Worm (Caenorhabditis elegans): Measurements from ENCODE around the gene Y46G5A.38.

Gene Y46G5A.38

ce11 chrII:12808746-12809145 is 18.1 kb upstream of the Y46G5A.38 start:
- TF ChIP-seq hmbx-1 (tag; optimal IDR thresholded peaks at IDR 0.05) (no peak), tra-4 (tag; optimal IDR thresholded peaks at IDR 0.05) (no peak), ets-7 (tag; optimal IDR thresholded peaks at IDR 0.05) (no peak), hnd-1 (tag; optimal IDR thresholded peaks at IDR 0.05) (no peak), tbx-11 (GFP tag; IDR thresholded peaks at IDR 0.05) (no peak), ceh-13 (GFP tag; optimal IDR thresholded peaks at IDR 0.05) (no peak), aly-1 (tag; optimal IDR thresholded peaks at IDR 0.05) (no peak), hmg-4 (GFP tag; optimal IDR thresholded peaks at IDR 0.05) (no peak), tbx-37 (GFP tag; conservative IDR thresholded peaks at IDR 0.05) (no peak), scrt-1 (GFP tag; IDR thresholded peaks at IDR 0.05) (no peak), ceh-36 (tag; optimal IDR thresholded peaks at IDR 0.05) (no peak), pes-1 (GFP tag; IDR thresholded peaks at IDR 0.05) (no peak), sea-1 (GFP tag; conservative IDR thresholded peaks at IDR 0.05) (no peak), F13C5.2 (tag; optimal IDR thresholded peaks at IDR 0.05) (no peak), flt-1 (GFP tag; IDR thresholded peaks at IDR 0.05) (no peak), ama-1 (optimal IDR thresholded peaks at IDR 0.05) (no peak)

ce11 chrII:12809725-12810124 is 17.1 kb upstream of the Y46G5A.38 start:
- no peak for TF ChIP-seq F13C5.2 (tag; optimal IDR thresholded peaks at IDR 0.05)
- no peak for TF ChIP-seq aly-1 (tag; optimal IDR thresholded peaks at IDR 0.05)
- TF ChIP-seq ama-1 (optimal IDR thresholded peaks at IDR 0.05) = no peak
- TF ChIP-seq tbx-37 (GFP tag; conservative IDR thresholded peaks at IDR 0.05) = no peak
- TF ChIP-seq ceh-13 (GFP tag; optimal IDR thresholded peaks at IDR 0.05) = no peak
- no peak for TF ChIP-seq B0310.2 (tag; optimal IDR thresholded peaks at IDR 0.05)
- TF ChIP-seq scrt-1 (GFP tag; IDR thresholded peaks at IDR 0.05) = no peak
- no peak for TF ChIP-seq ceh-36 (tag; optimal IDR thresholded peaks at IDR 0.05)
- no peak for TF ChIP-seq sea-1 (GFP tag; conservative IDR thresholded peaks at IDR 0.05)
- TF ChIP-seq ets-7 (tag; optimal IDR thresholded peaks at IDR 0.05) = no peak
- no peak for TF ChIP-seq tbx-11 (GFP tag; IDR thresholded peaks at IDR 0.05)
- TF ChIP-seq pes-1 (GFP tag; IDR thresholded peaks at IDR 0.05) = no peak
- no peak for TF ChIP-seq tra-4 (tag; optimal IDR thresholded peaks at IDR 0.05)
- no peak for TF ChIP-seq hmbx-1 (tag; optimal IDR thresholded peaks at IDR 0.05)
- TF ChIP-seq hnd-1 (tag; optimal IDR thresholded peaks at IDR 0.05) = no peak

ce11 chrII:12810709-12811108 is 16.1 kb upstream of the Y46G5A.38 start, which contains the start of gene Y46G5A.20:
TSS of gene Y46G5A.20 (plus strand) at chrII:12811009.
- TF ChIP-seq tra-4 (tag; optimal IDR thresholded peaks at IDR 0.05) (no peak), F13C5.2 (tag; optimal IDR thresholded peaks at IDR 0.05) (no peak), hnd-1 (tag; optimal IDR thresholded peaks at IDR 0.05) (no peak), aly-1 (tag; optimal IDR thresholded peaks at IDR 0.05) (no peak), ets-7 (tag; optimal IDR thresholded peaks at IDR 0.05) (no peak), hmg-4 (GFP tag; optimal IDR thresholded peaks at IDR 0.05) (no peak)

ce11 chrII:12813253-12813652 is 13.6 kb upstream of the Y46G5A.38 start:
- TF ChIP-seq aly-1 (tag; optimal IDR thresholded peaks at IDR 0.05) (no peak), tbx-37 (GFP tag; conservative IDR thresholded peaks at IDR 0.05) (no peak), tbx-11 (GFP tag; IDR thresholded peaks at IDR 0.05) (no peak), ets-7 (tag; optimal IDR thresholded peaks at IDR 0.05) (no peak), sea-1 (GFP tag; conservative IDR thresholded peaks at IDR 0.05) (no peak), tra-4 (tag; optimal IDR thresholded peaks at IDR 0.05) (no peak), ceh-36 (tag; optimal IDR thresholded peaks at IDR 0.05) (no peak), F13C5.2 (tag; optimal IDR thresholded peaks at IDR 0.05) (no peak)

- no peak for TF ChIP-seq hnd-1 (tag; optimal IDR thresholded peaks at IDR 0.05)
- TF ChIP-seq F13C5.2 (tag; optimal IDR thresholded peaks at IDR 0.05) = no peak
- TF ChIP-seq hmg-4 (GFP tag; optimal IDR thresholded peaks at IDR 0.05) = no peak
- no peak for TF ChIP-seq flt-1 (GFP tag; IDR thresholded peaks at IDR 0.05)
- no peak for TF ChIP-seq scrt-1 (GFP tag; IDR thresholded peaks at IDR 0.05)
- no peak for TF ChIP-seq ama-1 (optimal IDR thresholded peaks at IDR 0.05)
- no peak for TF ChIP-seq aly-1 (tag; optimal IDR thresholded peaks at IDR 0.05)
- TF ChIP-seq sea-1 (GFP tag; conservative IDR thresholded peaks at IDR 0.05) = no peak
- no peak for TF ChIP-seq pes-1 (GFP tag; IDR thresholded peaks at IDR 0.05)
- no peak for TF ChIP-seq tbx-11 (GFP tag; IDR thresholded peaks at IDR 0.05)
- no peak for TF ChIP-seq ceh-36 (tag; optimal IDR thresholded peaks at IDR 0.05)
- TF ChIP-seq hmbx-1 (tag; optimal IDR thresholded peaks at IDR 0.05) = no peak
These were observed 10.3 kb upstream of the Y46G5A.38 start, which contains the start of gene acl-7 for ce11 chrII:12816412-12817146. TSS of gene acl-7 (minus strand) at chrII:12816462.

- TF ChIP-seq hnd-1 (tag; optimal IDR thresholded peaks at IDR 0.05) (no peak), flt-1 (GFP tag; IDR thresholded peaks at IDR 0.05) (no peak), aly-1 (tag; optimal IDR thresholded peaks at IDR 0.05) (no peak), scrt-1 (GFP tag; IDR thresholded peaks at IDR 0.05) (no peak), pes-1 (GFP tag; IDR thresholded peaks at IDR 0.05) (no peak), hmbx-1 (tag; optimal IDR thresholded peaks at IDR 0.05) (no peak), B0310.2 (tag; optimal IDR thresholded peaks at IDR 0.05) (no peak), tbx-37 (GFP tag; conservative IDR thresholded peaks at IDR 0.05) (no peak), sea-1 (GFP tag; conservative IDR thresholded peaks at IDR 0.05) (no peak), ceh-36 (tag; optimal IDR thresholded peaks at IDR 0.05) (no peak), ama-1 (optimal IDR thresholded peaks at IDR 0.05) (no peak)
These were observed 8.4 kb upstream of the Y46G5A.38 start, which contains the start of gene Y46G5A.22 for ce11 chrII:12818488-12818887. TSS of gene Y46G5A.22 (minus strand) at chrII:12818588.

- no peak for TF ChIP-seq F13C5.2 (tag; optimal IDR thresholded peaks at IDR 0.05)
These were observed 6.9 kb upstream of the Y46G5A.38 start for ce11 chrII:12819979-12820378.

- TF ChIP-seq B0310.2 (tag; optimal IDR thresholded peaks at IDR 0.05) (no peak), tbx-11 (GFP tag; IDR thresholded peaks at IDR 0.05) (no peak), F13C5.2 (tag; optimal IDR thresholded peaks at IDR 0.05) (no peak), ets-7 (tag; optimal IDR thresholded peaks at IDR 0.05) (no peak), scrt-1 (GFP tag; IDR thresholded peaks at IDR 0.05) (no peak), ceh-36 (tag; optimal IDR thresholded peaks at IDR 0.05) (no peak), aly-1 (tag; optimal IDR thresholded peaks at IDR 0.05) (no peak), hnd-1 (tag; optimal IDR thresholded peaks at IDR 0.05) (no peak), flt-1 (GFP tag; IDR thresholded peaks at IDR 0.05) (no peak), sea-1 (GFP tag; conservative IDR thresholded peaks at IDR 0.05) (no peak), pes-1 (GFP tag; IDR thresholded peaks at IDR 0.05) (no peak), hmg-4 (GFP tag; optimal IDR thresholded peaks at IDR 0.05) (no peak)
These were observed 3.4 kb upstream of the Y46G5A.38 start, which contains the start of gene Y46G5A.36 for ce11 chrII:12823437-12823836. TSS of gene Y46G5A.36 (plus strand) at chrII:12823679.
